Worm (Caenorhabditis elegans) whole organism, L2 larva: ENCODE results near the gene fbxc-30.
"Not testable (repeated sequence)": the region's sequence is repeated elsewhere in the genome, so short reads cannot be mapped to it uniquely, and the experiment has no call there.

Experiments
- C34F6.9 ChIP-seq: fragments of 150-350 bp; optimal IDR thresholded peaks from 2 replicates; lab custom pipeline; 2014; ENCODE audit warnings: missing biosample characterization, missing genetic modification characterization
- F13H6.1 ChIP-seq: sonication (generic microtip); optimal IDR thresholded peaks from 2 replicates; lab custom pipeline; 2016; ENCODE audit warnings: missing genetic modification characterization, missing compliant biosample characterization
- R02D3.7 ChIP-seq: fragments of 150-350 bp; optimal IDR thresholded peaks from 2 replicates; lab custom pipeline; 2014; ENCODE audit warnings: missing biosample characterization, missing genetic modification characterization
- alr-1 ChIP-seq: fragments of 150-350 bp; optimal IDR thresholded peaks from 2 replicates; lab custom pipeline; 2014; ENCODE audit warnings: missing biosample characterization, missing genetic modification characterization
- ama-1 ChIP-seq: fragments of 150-350 bp; optimal IDR thresholded peaks from 2 replicates; lab custom pipeline; 2018; ENCODE audit warnings: inconsistent platforms
- ceh-16 ChIP-seq: fragments of 150-350 bp; optimal IDR thresholded peaks from 2 replicates; lab custom pipeline; 2014; ENCODE audit warnings: missing biosample characterization, missing genetic modification characterization
- dmd-4 ChIP-seq: sonication (generic microtip); optimal IDR thresholded peaks from 2 replicates; lab custom pipeline; 2017; ENCODE audit warnings: missing biosample characterization, missing genetic modification characterization
- egl-27 ChIP-seq: sonication (generic microtip); optimal IDR thresholded peaks from 3 replicates; lab custom pipeline; 2017; ENCODE audit warnings: missing biosample characterization, missing genetic modification reagents, missing genetic modification characterization
- fos-1 ChIP-seq: fragments of 150-350 bp; optimal IDR thresholded peaks from 2 replicates; lab custom pipeline; 2014; ENCODE audit warnings: missing biosample characterization, missing genetic modification characterization
- gmeb-1 ChIP-seq: fragments of 150-350 bp; optimal IDR thresholded peaks from 2 replicates; lab custom pipeline; 2014; ENCODE audit warnings: missing biosample characterization, missing genetic modification characterization
- lin-11 ChIP-seq: fragments of 150-350 bp; sonication (generic microtip); optimal IDR thresholded peaks from 2 replicates; lab custom pipeline; 2014; ENCODE audit warnings: missing biosample characterization, missing genetic modification characterization, inconsistent platforms, mixed read lengths
- lin-13 ChIP-seq: fragments of 150-350 bp; optimal IDR thresholded peaks from 2 replicates; lab custom pipeline; 2014; ENCODE audit warnings: missing biosample characterization, missing genetic modification reagents, missing genetic modification characterization
- lsy-2 ChIP-seq, 2 experiments: fragments of 150-350 bp in 1 of 2; sonication (generic microtip) in 1 of 2; optimal IDR thresholded peaks; 2 replicates each; lab custom pipeline; 2014 to 2017; ENCODE audit warnings: missing biosample characterization in 2 of 2, missing genetic modification characterization in 2 of 2
- mab-5 ChIP-seq: fragments of 150-350 bp; optimal IDR thresholded peaks from 2 replicates; lab custom pipeline; 2014; ENCODE audit warnings: missing biosample characterization, missing genetic modification characterization
- mbf-1 ChIP-seq: sonication (generic microtip); optimal IDR thresholded peaks from 2 replicates; lab custom pipeline; 2017; ENCODE audit warnings: missing biosample characterization, missing genetic modification characterization
- mdl-1 ChIP-seq, 2 experiments: fragments of 150-350 bp in 1 of 2; sonication (generic microtip) in 1 of 2; optimal IDR thresholded peaks; 2 replicates each; lab custom pipeline; 2017; ENCODE audit warnings: missing biosample characterization in 2 of 2, missing genetic modification characterization in 2 of 2
- nhr-10 ChIP-seq: sonication (generic microtip); optimal IDR thresholded peaks from 2 replicates; lab custom pipeline; 2017; ENCODE audit warnings: missing biosample characterization, missing genetic modification characterization
- nhr-11 ChIP-seq: fragments of 150-350 bp; optimal IDR thresholded peaks from 2 replicates; lab custom pipeline; 2014; ENCODE audit warnings: missing biosample characterization, missing genetic modification characterization
- nhr-129 ChIP-seq: fragments of 150-350 bp; optimal IDR thresholded peaks from 2 replicates; lab custom pipeline; 2014; ENCODE audit warnings: missing biosample characterization, missing genetic modification characterization
- nhr-21 ChIP-seq: fragments of 150-350 bp; optimal IDR thresholded peaks from 2 replicates; lab custom pipeline; 2014; ENCODE audit warnings: missing biosample characterization, missing genetic modification characterization
- nhr-237 ChIP-seq: fragments of 150-350 bp; optimal IDR thresholded peaks from 2 replicates; lab custom pipeline; 2014; ENCODE audit warnings: missing biosample characterization, missing genetic modification characterization
- nhr-25 ChIP-seq: fragments of 150-350 bp; sonication (generic microtip); optimal IDR thresholded peaks from 3 replicates; lab custom pipeline; 2014; ENCODE audit warnings: missing biosample characterization, missing genetic modification characterization
- nhr-6 ChIP-seq: fragments of 150-350 bp; optimal IDR thresholded peaks from 2 replicates; lab custom pipeline; 2014; ENCODE audit warnings: missing biosample characterization, missing genetic modification characterization
- nhr-77 ChIP-seq: fragments of 150-350 bp; optimal IDR thresholded peaks from 2 replicates; lab custom pipeline; 2014; ENCODE audit warnings: missing biosample characterization, missing genetic modification characterization
- peb-1 ChIP-seq: fragments of 150-350 bp; optimal IDR thresholded peaks from 2 replicates; lab custom pipeline; 2014; ENCODE audit warnings: missing biosample characterization, missing genetic modification characterization
- skn-1 ChIP-seq: sonication (generic microtip); optimal IDR thresholded peaks from 2 replicates; lab custom pipeline; 2017; ENCODE audit warnings: missing biosample characterization, missing genetic modification characterization
- sma-3 ChIP-seq: sonication (generic microtip); optimal IDR thresholded peaks from 2 replicates; lab custom pipeline; 2016; ENCODE audit warnings: missing genetic modification reagents, missing genetic modification characterization, missing compliant biosample characterization
- sma-9 ChIP-seq, 2 experiments: fragments of 150-350 bp in 1 of 2; sonication (generic microtip) in 1 of 2; optimal IDR thresholded peaks; 2 replicates each; lab custom pipeline; 2014 to 2016; ENCODE audit warnings: missing genetic modification characterization in 2 of 2, mild to moderate bottlenecking in 1 of 2, missing biosample characterization in 1 of 2, missing compliant biosample characterization in 1 of 2, missing genetic modification reagents in 1 of 2, moderate library complexity in 1 of 2
- snpc-4 ChIP-seq: fragments of 150-350 bp; optimal IDR thresholded peaks from 2 replicates; lab custom pipeline; 2014; ENCODE audit warnings: missing biosample characterization, missing genetic modification characterization
- unc-39 ChIP-seq: fragments of 150-350 bp; optimal IDR thresholded peaks from 2 replicates; lab custom pipeline; 2014; ENCODE audit warnings: missing biosample characterization, missing genetic modification characterization
- unc-55 ChIP-seq: fragments of 150-350 bp; sonication (generic microtip); optimal IDR thresholded peaks from 3 replicates; lab custom pipeline; 2014; ENCODE audit warnings: missing biosample characterization, missing genetic modification reagents, missing genetic modification characterization
- zag-1 ChIP-seq: fragments of 150-350 bp; optimal IDR thresholded peaks from 2 replicates; lab custom pipeline; 2014; ENCODE audit warnings: missing biosample characterization, missing genetic modification characterization
- ztf-1 ChIP-seq: fragments of 200-800 bp; sonication (Bioruptor generic); conservative IDR thresholded peaks from 2 replicates; pipeline ENCODE4 v1.3.6; 2022; ENCODE audit warnings: missing genetic modification characterization, missing compliant biosample characterization
- ztf-11 ChIP-seq: sonication (generic microtip); optimal IDR thresholded peaks from 2 replicates; lab custom pipeline; 2017; ENCODE audit warnings: missing biosample characterization, missing genetic modification characterization
- ztf-4 ChIP-seq: fragments of 150-350 bp; optimal IDR thresholded peaks from 2 replicates; lab custom pipeline; 2014; ENCODE audit warnings: missing biosample characterization, missing genetic modification characterization

fbxc-30 gene

DNA sequence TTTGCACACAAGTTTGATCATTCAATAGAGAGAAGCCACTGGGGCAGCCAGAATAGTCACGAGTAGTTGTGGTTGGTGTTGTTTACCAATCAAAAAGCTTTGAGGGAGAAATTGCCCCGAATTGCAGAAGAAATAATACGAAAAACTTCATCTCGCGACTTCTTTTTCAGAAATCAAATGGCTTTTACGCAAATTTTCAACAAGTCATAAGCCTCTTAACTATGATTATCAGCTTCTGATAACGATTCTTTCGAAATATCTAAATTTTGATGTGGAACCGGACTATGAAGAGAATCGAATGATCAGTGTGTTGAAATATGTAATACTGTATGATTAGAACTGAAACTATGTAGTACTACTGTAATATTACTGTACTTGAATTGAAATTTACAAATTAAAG lies 2.9 kb downstream of the fbxc-30 start:
- no peak for TF ChIP-seq lsy-2 (tag; optimal IDR thresholded peaks at IDR 0.05; lab: Kevin White, UChicago)
- TF ChIP-seq unc-39 (tag; lab: Kevin White, UChicago), result no peak
- no peak for TF ChIP-seq sma-9 (GFP tag; optimal IDR thresholded peaks at IDR 0.05; lab: Kevin White, UChicago)
- TF ChIP-seq sma-9 (tag; optimal IDR thresholded peaks at IDR 0.05; lab: Kevin White, UChicago), result no peak
- TF ChIP-seq mdl-1 (tag; optimal IDR thresholded peaks at IDR 0.05; lab: Kevin White, UChicago), result no peak
- TF ChIP-seq nhr-6 (tag; lab: Kevin White, UChicago), result no peak
- TF ChIP-seq C34F6.9, result no peak
- no peak for TF ChIP-seq snpc-4
- no peak for TF ChIP-seq lin-13 (GFP tag; lab: Kevin White, UChicago)
- no peak for TF ChIP-seq nhr-237 (tag; lab: Kevin White, UChicago)
- TF ChIP-seq ama-1 (lab: Kevin White, UChicago), result no peak
- TF ChIP-seq ztf-1 (GFP tag; lab: Robert Waterston, UW), result no peak
- no peak for TF ChIP-seq sma-3 (GFP tag; lab: Kevin White, UChicago)
- no peak for TF ChIP-seq nhr-129 (tag; lab: Kevin White, UChicago)
- no peak for TF ChIP-seq nhr-21
- no peak for TF ChIP-seq F13H6.1 (tag; lab: Kevin White, UChicago)
- TF ChIP-seq ztf-11 (tag; lab: Kevin White, UChicago), result no peak
- no peak for TF ChIP-seq gmeb-1
- no peak for TF ChIP-seq nhr-25 (tag; lab: Kevin White, UChicago)
- no peak for TF ChIP-seq unc-55 (GFP tag; lab: Kevin White, UChicago)
- TF ChIP-seq, all 48 proteins: peak for 0

DNA sequence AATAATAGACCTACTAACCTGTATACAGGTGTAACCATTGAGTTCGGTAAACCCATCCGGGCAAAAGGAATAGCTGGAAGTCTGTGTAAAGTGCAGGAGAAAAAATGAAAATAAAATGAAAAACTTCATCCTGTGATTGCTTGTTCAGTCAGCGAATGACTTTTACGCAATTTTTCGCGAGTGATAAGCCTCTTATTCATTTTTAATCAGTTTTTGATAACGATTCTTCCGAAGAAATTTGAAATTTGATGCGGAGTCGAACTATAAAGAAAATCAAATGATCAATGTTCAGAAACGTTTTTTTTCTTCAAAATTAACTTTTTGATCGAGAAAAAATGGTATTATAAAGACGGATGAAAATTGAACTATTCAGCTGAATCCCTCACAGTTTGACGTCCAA lies 5.4 kb downstream of the fbxc-30 start:
- TF ChIP-seq nhr-11 (tag; lab: Kevin White, UChicago) (no peak), fos-1 (tag; lab: Kevin White, UChicago) (peak; percentile 84)
- TF ChIP-seq, all 48 proteins: peak for 1

DNA sequence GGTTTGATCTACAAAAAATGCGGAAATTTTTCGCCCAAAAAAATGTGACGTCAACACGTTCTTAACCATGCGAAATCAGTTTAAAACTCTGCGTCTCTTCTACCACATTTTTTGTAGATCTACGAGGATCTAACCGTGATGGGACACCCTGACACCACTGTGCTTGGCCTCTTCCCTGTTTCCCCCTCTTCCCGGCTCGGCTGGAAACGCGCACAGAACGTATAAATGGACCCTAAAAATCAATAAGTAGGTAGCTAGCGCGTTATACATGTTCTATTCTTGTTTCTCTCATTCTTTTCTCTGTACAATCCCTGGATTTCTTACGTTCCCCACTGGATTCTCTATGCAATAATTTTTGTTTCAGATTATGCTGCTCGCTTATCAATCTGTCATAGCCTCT lies 6.1 kb downstream of the fbxc-30 start, which contains the start of gene fbxc-28:
fbxc-28 (plus strand) TSS at position 301 of the 400 bp plus-strand sequence.
- no peak for TF ChIP-seq dmd-4 (tag; lab: Kevin White, UChicago)
- no peak for TF ChIP-seq sma-3 (GFP tag; lab: Kevin White, UChicago)
- no peak for TF ChIP-seq nhr-11 (tag; lab: Kevin White, UChicago)
- TF ChIP-seq alr-1, result no peak

DNA sequence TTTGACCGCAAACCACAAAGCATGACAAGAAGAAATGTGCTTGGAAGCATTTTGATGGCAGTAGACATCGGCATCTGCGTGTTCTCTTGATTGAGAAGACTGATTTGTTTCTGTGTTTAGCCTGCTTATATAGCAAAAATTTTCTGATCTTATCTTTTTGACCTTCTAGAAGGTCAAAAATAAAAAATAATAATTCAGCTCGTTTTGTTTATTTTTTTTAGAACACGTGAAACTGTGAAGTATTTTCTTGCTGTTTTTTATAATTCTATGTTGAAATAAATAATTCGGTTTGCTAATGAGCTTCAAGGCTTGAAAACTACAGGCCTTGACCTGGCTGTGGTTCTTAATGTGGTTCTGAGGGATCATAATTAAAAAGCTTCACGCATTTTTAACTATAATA lies 9.9 kb downstream of the fbxc-30 start, which contains the start of gene R07C3.13:
R07C3.13 (minus strand) TSS at position 101 of the 400 bp plus-strand sequence.
- no peak for TF ChIP-seq egl-27
- no peak for TF ChIP-seq zag-1
- TF ChIP-seq ztf-4 (tag; lab: Kevin White, UChicago), result no peak
- no peak for TF ChIP-seq skn-1 (tag; lab: Kevin White, UChicago)
- TF ChIP-seq mbf-1, result no peak
- no peak for TF ChIP-seq ztf-11 (tag; lab: Kevin White, UChicago)
- no peak for TF ChIP-seq unc-55 (GFP tag; lab: Kevin White, UChicago)
- no peak for TF ChIP-seq nhr-237 (tag; lab: Kevin White, UChicago)
- no peak for TF ChIP-seq nhr-25 (tag; lab: Kevin White, UChicago)
- TF ChIP-seq lin-11 (tag; lab: Kevin White, UChicago), result no peak
- TF ChIP-seq peb-1 (tag; lab: Kevin White, UChicago), result no peak
- no peak for TF ChIP-seq mdl-1 (tag; optimal IDR thresholded peaks at IDR 0.05; lab: Kevin White, UChicago)
- TF ChIP-seq unc-39 (tag; lab: Kevin White, UChicago), result no peak

DNA sequence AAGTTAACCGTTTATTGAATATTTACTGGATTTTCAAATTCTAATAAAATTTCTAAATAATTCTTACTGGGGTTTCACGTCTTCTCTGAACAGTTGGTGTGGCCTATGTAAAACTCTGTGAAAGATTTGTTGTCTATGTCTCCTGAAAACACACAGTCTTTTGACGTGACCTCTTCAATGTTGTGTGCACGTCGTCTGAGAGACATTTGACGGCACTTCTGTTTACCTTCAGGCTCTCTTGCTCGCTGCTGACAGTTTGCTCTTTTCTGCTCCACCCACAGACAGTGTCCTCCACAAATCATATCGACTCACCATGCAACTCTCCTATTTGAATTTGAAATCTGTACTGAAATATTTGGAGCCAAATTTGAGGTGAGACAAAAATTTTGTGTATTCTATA lies 13.4 kb downstream of the fbxc-30 start, which contains the start of gene fbxc-34:
fbxc-34 (plus strand) TSS at position 301 of the 400 bp plus-strand sequence.
- not testable (repeated sequence) for TF ChIP-seq mab-5 (tag; lab: Kevin White, UChicago); lin-13 (GFP tag; lab: Kevin White, UChicago); nhr-25 (tag; lab: Kevin White, UChicago)

DNA sequence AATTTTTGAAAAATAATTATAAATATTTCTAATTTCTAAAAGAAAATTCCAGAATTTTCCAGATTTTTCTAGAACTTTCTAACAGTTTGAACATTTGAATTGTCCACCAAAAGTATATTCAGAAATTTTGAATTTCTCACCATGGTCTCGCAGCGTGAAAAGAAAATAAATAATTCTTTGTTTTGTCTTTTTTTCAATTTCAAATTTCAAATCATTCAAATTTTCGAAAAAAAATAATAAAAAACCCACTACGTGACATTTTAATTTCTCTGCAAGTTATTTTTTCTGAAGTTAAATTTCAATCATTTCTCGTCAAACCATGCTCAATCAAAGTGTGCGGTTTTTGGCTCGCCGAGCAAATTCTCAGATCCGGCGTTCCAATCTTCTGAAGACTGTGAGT lies 15.3 kb downstream of the fbxc-30 start, which contains the start of gene acs-15:
acs-15 (plus strand) TSS at position 301 of the 400 bp plus-strand sequence.
- TF ChIP-seq R02D3.7 (tag; lab: Kevin White, UChicago), result no peak
- no peak for TF ChIP-seq ztf-1 (GFP tag; lab: Robert Waterston, UW)
- no peak for TF ChIP-seq mab-5 (tag; lab: Kevin White, UChicago)
- TF ChIP-seq ceh-16 (tag; lab: Kevin White, UChicago), result no peak
- no peak for TF ChIP-seq fos-1 (tag; lab: Kevin White, UChicago)
- TF ChIP-seq ama-1 (lab: Kevin White, UChicago), result no peak
- no peak for TF ChIP-seq nhr-10 (tag; lab: Kevin White, UChicago)
- no peak for TF ChIP-seq nhr-77
- no peak for TF ChIP-seq egl-27
- TF ChIP-seq nhr-21, result no peak
- TF ChIP-seq skn-1 (tag; lab: Kevin White, UChicago), result no peak
- TF ChIP-seq ztf-4 (tag; lab: Kevin White, UChicago), result no peak
